Fruit fly (Drosophila melanogaster) whole organism, embryonic: ENCODE data around the gene Dpm1.

Source experiments
- Antp ChIP-seq: fragments of 200-800 bp; sonication (Bioruptor generic); optimal IDR thresholded peaks from 3 replicates; lab custom pipeline; 2016; ENCODE audit warnings: missing biosample characterization, missing genetic modification characterization
- Asciz ChIP-seq: fragments of 200-800 bp; sonication (Bioruptor generic); optimal IDR thresholded peaks from 2 replicates; lab custom pipeline; 2017; ENCODE audit warnings: missing biosample characterization, mild to moderate bottlenecking, missing genetic modification characterization, missing genetic modification reagents
- Bgb ChIP-seq: fragments of 200-800 bp; sonication (Bioruptor generic); IDR thresholded peaks from 2 replicates; pipeline ENCODE4 v1.3.6; 2022; ENCODE audit warnings: missing biosample characterization, missing genetic modification characterization; ENCODE audit not compliant: partially characterized antibody
- BtbVII ChIP-seq: fragments of 200-800 bp; sonication (Bioruptor generic); optimal IDR thresholded peaks from 3 replicates; lab custom pipeline; 2017; ENCODE audit warnings: missing biosample characterization, mild to moderate bottlenecking, missing genetic modification characterization
- CG12391 ChIP-seq: fragments of 200-800 bp; sonication (Bioruptor generic); optimal IDR thresholded peaks from 3 replicates; lab custom pipeline; 2018; ENCODE audit warnings: missing biosample characterization, mild to moderate bottlenecking, missing genetic modification characterization, moderate library complexity
- CG12659 ChIP-seq: fragments of 200-800 bp; sonication (Bioruptor generic); optimal IDR thresholded peaks from 3 replicates; lab custom pipeline; 2017; ENCODE audit warnings: mild to moderate bottlenecking, missing biosample characterization, missing genetic modification reagents, missing genetic modification characterization
- CG13624 ChIP-seq: fragments of 200-800 bp; sonication (Bioruptor generic); optimal IDR thresholded peaks from 2 replicates; lab custom pipeline; 2016; ENCODE audit warnings: missing biosample characterization, missing genetic modification characterization
- CG14860 ChIP-seq: fragments of 200-800 bp; sonication (Bioruptor generic); IDR thresholded peaks from 3 replicates; pipeline ENCODE4 v1.3.6; 2022; ENCODE audit warnings: missing biosample characterization, missing genetic modification characterization; ENCODE audit not compliant: partially characterized antibody
- CG31388 ChIP-seq: fragments of 200-800 bp; sonication (Bioruptor generic); optimal IDR thresholded peaks from 2 replicates; lab custom pipeline; 2016; ENCODE audit warnings: missing biosample characterization, missing genetic modification characterization
- CG4617 ChIP-seq: fragments of 200-800 bp; sonication (Bioruptor generic); optimal IDR thresholded peaks from 3 replicates; lab custom pipeline; 2016; ENCODE audit warnings: missing biosample characterization, missing genetic modification characterization, borderline replicate concordance
- CG6683 ChIP-seq: fragments of 200-800 bp; sonication (Bioruptor generic); optimal IDR thresholded peaks from 2 replicates; lab custom pipeline; 2017; ENCODE audit warnings: missing biosample characterization, mild to moderate bottlenecking, missing genetic modification characterization, missing genetic modification reagents
- CG6689 ChIP-seq: fragments of 200-800 bp; sonication (Bioruptor generic); IDR thresholded peaks from 2 replicates; pipeline ENCODE4 v1.3.6; 2022; ENCODE audit warnings: missing biosample characterization, missing genetic modification characterization
- CG6791 ChIP-seq: fragments of 200-800 bp; sonication (Bioruptor generic); IDR thresholded peaks from 3 replicates; pipeline ENCODE4 v1.3.6; 2022; ENCODE audit warnings: missing biosample characterization, missing genetic modification characterization; ENCODE audit not compliant: partially characterized antibody
- CG7271 ChIP-seq: fragments of 200-800 bp; sonication (Bioruptor generic); optimal IDR thresholded peaks from 2 replicates; lab custom pipeline; 2018; ENCODE audit warnings: missing biosample characterization, mild to moderate bottlenecking, missing genetic modification characterization, moderate library complexity
- CG7963 ChIP-seq: fragments of 200-800 bp; sonication (Bioruptor generic); IDR thresholded peaks from 3 replicates; pipeline ENCODE4 v1.3.6; 2022; ENCODE audit warnings: missing biosample characterization, missing genetic modification characterization; ENCODE audit not compliant: partially characterized antibody
- CG8290 ChIP-seq, 3 experiments: fragments of 200-800 bp; sonication (Bioruptor generic); optimal IDR thresholded peaks; 2 replicates each; lab custom pipeline; 2016 to 2019; ENCODE audit warnings: missing biosample characterization in 3 of 3, missing genetic modification characterization in 3 of 3, mild to moderate bottlenecking in 2 of 3, moderate library complexity in 1 of 3
- CoRest ChIP-seq: fragments of 200-800 bp; sonication (Bioruptor generic); optimal IDR thresholded peaks from 3 replicates; lab custom pipeline; 2018; ENCODE audit warnings: missing biosample characterization, mild to moderate bottlenecking, missing genetic modification characterization, moderate library complexity
- E2f2 ChIP-seq: fragments of 200-800 bp; sonication (Bioruptor generic); IDR thresholded peaks from 2 replicates; pipeline ENCODE4 v1.3.6; 2022; ENCODE audit warnings: missing biosample characterization, missing genetic modification characterization
- Fer1 ChIP-seq: fragments of 200-800 bp; sonication (Bioruptor generic); optimal IDR thresholded peaks from 2 replicates; lab custom pipeline; 2017; ENCODE audit warnings: missing biosample characterization, mild to moderate bottlenecking, missing genetic modification characterization
- HLH4C ChIP-seq: fragments of 200-800 bp; sonication (Bioruptor generic); IDR thresholded peaks from 3 replicates; pipeline ENCODE4 v1.3.6; 2022; ENCODE audit warnings: missing biosample characterization, missing genetic modification characterization; ENCODE audit not compliant: partially characterized antibody
- HLHmδ ChIP-seq: fragments of 200-800 bp; sonication (Bioruptor generic); optimal IDR thresholded peaks from 2 replicates; lab custom pipeline; 2018; ENCODE audit warnings: missing biosample characterization, mild to moderate bottlenecking, missing genetic modification characterization, moderate library complexity
- Hr78 ChIP-seq, 2 experiments: fragments of 200-800 bp in 1 of 2; fragments of >200 bp in 1 of 2; sonication (Bioruptor generic) in 1 of 2; optimal IDR thresholded peaks; 2 replicates each; lab custom pipeline; 2017 to 2019; ENCODE audit warnings: missing biosample characterization in 2 of 2, missing genetic modification characterization in 2 of 2, mild to moderate bottlenecking in 1 of 2, moderate library complexity in 1 of 2
- Jarid2 ChIP-seq: fragments of 200-800 bp; sonication (Bioruptor generic); optimal IDR thresholded peaks from 3 replicates; lab custom pipeline; 2017; ENCODE audit warnings: mild to moderate bottlenecking, missing biosample characterization, missing genetic modification reagents, missing genetic modification characterization
- MBD-R2 ChIP-seq: fragments of 200-800 bp; sonication (Bioruptor generic); IDR thresholded peaks from 2 replicates; pipeline ENCODE4 v1.3.6; 2022; ENCODE audit warnings: missing biosample characterization, missing genetic modification characterization
- Opbp ChIP-seq: fragments of 200-800 bp; sonication (Bioruptor generic); IDR thresholded peaks from 3 replicates; pipeline ENCODE4 v1.3.6; 2022; ENCODE audit warnings: missing biosample characterization, missing genetic modification characterization; ENCODE audit not compliant: partially characterized antibody
- bab2 ChIP-seq: fragments of 200-800 bp; sonication (Bioruptor generic); optimal IDR thresholded peaks from 2 replicates; lab custom pipeline; 2016; ENCODE audit warnings: missing biosample characterization, missing genetic modification characterization
- disco-r ChIP-seq: fragments of 200-800 bp; sonication (Bioruptor generic); optimal IDR thresholded peaks from 2 replicates; lab custom pipeline; 2016; ENCODE audit warnings: missing biosample characterization, missing genetic modification characterization
- dm ChIP-seq: fragments of 200-800 bp; sonication (Bioruptor generic); optimal IDR thresholded peaks from 3 replicates; lab custom pipeline; 2016; ENCODE audit warnings: missing biosample characterization, missing genetic modification characterization
- exex ChIP-seq: fragments of 200-800 bp; sonication (Bioruptor generic); optimal IDR thresholded peaks from 4 replicates; lab custom pipeline; 2018; ENCODE audit warnings: missing biosample characterization, mild to moderate bottlenecking, missing genetic modification characterization, moderate library complexity
- fd64A ChIP-seq: fragments of 200-800 bp; sonication (Bioruptor generic); optimal IDR thresholded peaks from 3 replicates; lab custom pipeline; 2018; ENCODE audit warnings: missing biosample characterization, mild to moderate bottlenecking, missing genetic modification characterization
- grau ChIP-seq: fragments of 200-800 bp; optimal IDR thresholded peaks from 3 replicates; lab custom pipeline; 2019; ENCODE audit warnings: missing biosample characterization, mild to moderate bottlenecking, missing genetic modification characterization, moderate library complexity
- hb ChIP-seq: fragments of 200-800 bp; sonication (Bioruptor generic); IDR thresholded peaks from 3 replicates; pipeline ENCODE4 v1.3.6; 2022; ENCODE audit warnings: missing biosample characterization, missing genetic modification characterization; ENCODE audit not compliant: partially characterized antibody
- hkb ChIP-seq, 2 experiments: fragments of 200-800 bp in 1 of 2; fragments of >200 bp in 1 of 2; sonication (Bioruptor generic) in 1 of 2; IDR thresholded peaks in 1 of 2; optimal IDR thresholded peaks in 1 of 2; 2 replicates each; pipeline versions ENCODE4 v1.3.6 to Lab custom; 2017 to 2022; ENCODE audit warnings: missing biosample characterization in 1 of 2, missing genetic modification characterization in 1 of 2
- inv ChIP-seq: fragments of 200-800 bp; sonication (Bioruptor generic); IDR thresholded peaks from 2 replicates; pipeline ENCODE4 v1.3.6; 2022; ENCODE audit warnings: missing biosample characterization, missing genetic modification characterization; ENCODE audit not compliant: partially characterized antibody
- kay ChIP-seq: fragments of 200-800 bp; sonication (Bioruptor generic); optimal IDR thresholded peaks from 2 replicates; lab custom pipeline; 2016; ENCODE audit warnings: missing biosample characterization, missing genetic modification characterization
- knrl ChIP-seq: fragments of 200-800 bp; sonication (Bioruptor generic); IDR thresholded peaks from 3 replicates; pipeline ENCODE4 v1.3.6; 2022; ENCODE audit warnings: missing biosample characterization, missing genetic modification characterization; ENCODE audit not compliant: partially characterized antibody
- lola ChIP-seq, 3 experiments: fragments of >200 bp in 2 of 3; fragments of 200-800 bp in 1 of 3; sonication (Bioruptor generic) in 1 of 3; optimal IDR thresholded peaks; 2 replicates each; lab custom pipeline; 2017 to 2019; ENCODE audit warnings: missing biosample characterization in 3 of 3, missing genetic modification characterization in 3 of 3, mild to moderate bottlenecking in 1 of 3, moderate library complexity in 1 of 3
- lov ChIP-seq, 2 experiments: fragments of 200-800 bp in 1 of 2; fragments of >200 bp in 1 of 2; sonication (Bioruptor generic) in 1 of 2; IDR thresholded peaks in 1 of 2; optimal IDR thresholded peaks in 1 of 2; 2 replicates in 1 of 2; 3 replicates in 1 of 2; pipeline versions ENCODE4 v1.3.6 to Lab custom; 2017 to 2022; ENCODE audit warnings: missing biosample characterization in 1 of 2, missing genetic modification characterization in 1 of 2
- maf-S ChIP-seq: fragments of 200-800 bp; sonication (Bioruptor generic); optimal IDR thresholded peaks from 2 replicates; lab custom pipeline; 2016; ENCODE audit warnings: missing biosample characterization, missing genetic modification characterization
- oc ChIP-seq: fragments of 200-800 bp; sonication (Bioruptor generic); optimal IDR thresholded peaks from 2 replicates; lab custom pipeline; 2018; ENCODE audit warnings: missing biosample characterization, mild to moderate bottlenecking, missing genetic modification characterization, moderate library complexity
- seq ChIP-seq: fragments of 200-800 bp; sonication (Bioruptor generic); IDR thresholded peaks from 2 replicates; pipeline ENCODE4 v1.3.6; 2022; ENCODE audit warnings: missing biosample characterization, missing genetic modification characterization
- tna ChIP-seq: fragments of 200-800 bp; sonication (Bioruptor generic); IDR thresholded peaks from 2 replicates; pipeline ENCODE4 v1.3.6; 2022; ENCODE audit warnings: missing biosample characterization, missing genetic modification characterization; ENCODE audit not compliant: partially characterized antibody
- toy ChIP-seq: fragments of 200-800 bp; sonication (Bioruptor generic); IDR thresholded peaks from 2 replicates; pipeline ENCODE4 v1.3.6; 2022; ENCODE audit warnings: missing biosample characterization, missing genetic modification characterization
- unc-4 ChIP-seq: fragments of 200-800 bp; sonication (Bioruptor generic); IDR thresholded peaks from 2 replicates; pipeline ENCODE4 v1.3.6; 2022; ENCODE audit warnings: missing biosample characterization, missing genetic modification characterization; ENCODE audit not compliant: partially characterized antibody
- vnd ChIP-seq: fragments of 200-800 bp; sonication (Bioruptor generic); IDR thresholded peaks from 3 replicates; pipeline ENCODE4 v1.3.6; 2022; ENCODE audit warnings: missing biosample characterization, missing genetic modification characterization; ENCODE audit not compliant: partially characterized antibody
- zen2 ChIP-seq: fragments of 200-800 bp; sonication (Bioruptor generic); IDR thresholded peaks from 3 replicates; pipeline ENCODE4 v1.3.6; 2022; ENCODE audit warnings: missing biosample characterization, missing genetic modification characterization; ENCODE audit not compliant: partially characterized antibody

The Dpm1 gene

dm6 chr2L:19542268-19542773 is 16.2 kb upstream of the Dpm1 start (continued):
- TF ChIP-seq lov (optimal IDR thresholded peaks at IDR 0.05; lab: Kevin White, UChicago) (no peak), lov (GFP tag; IDR thresholded peaks at IDR 0.05; lab: Robert Waterston, UW) (no peak), CG8290 (GFP tag; optimal IDR thresholded peaks at IDR 0.05; lab: Kevin White, UChicago) (no peak), CG8290 (tag; optimal IDR thresholded peaks at IDR 0.05; lab: Kevin White, UChicago) (peak in 1 of 2 experiments; percentile 48), MBD-R2 (GFP tag; lab: Robert Waterston, UW) (peak; percentile 71), CG31388 (GFP tag; lab: Kevin White, UChicago) (no peak), bab2 (GFP tag; lab: Kevin White, UChicago) (no peak), fd64A (GFP tag; lab: Kevin White, UChicago) (no peak), CG13624 (GFP tag; lab: Kevin White, UChicago) (peak; percentile 65), Hr78 (GFP tag; optimal IDR thresholded peaks at IDR 0.05; lab: Kevin White, UChicago) (no peak), CG14860 (GFP tag; lab: Robert Waterston, UW) (peak; percentile 91), dm (GFP tag; lab: Kevin White, UChicago) (peak; percentile 1), inv (GFP tag; lab: Robert Waterston, UW) (peak; percentile 73), Fer1 (GFP tag; lab: Kevin White, UChicago) (peak; percentile 26), vnd (GFP tag; lab: Robert Waterston, UW) (peak; percentile 91), lola (GFP tag; optimal IDR thresholded peaks at IDR 0.05; lab: Kevin White, UChicago) (no peak), Opbp (peak; percentile 83; the same call in 2 of the 3 replicates), maf-S (no peak), CG6791 (GFP tag; lab: Robert Waterston, UW) (peak; percentile 95), BtbVII (GFP tag; lab: Kevin White, UChicago) (peak; percentile 18), seq (GFP tag; lab: Robert Waterston, UW) (no peak), CG6689 (GFP tag; lab: Robert Waterston, UW) (no peak), knrl (GFP tag; lab: Robert Waterston, UW) (peak; percentile 77), disco-r (GFP tag; lab: Kevin White, UChicago) (no peak), grau (peak; percentile 6), CG12659 (GFP tag; lab: Kevin White, UChicago) (peak; percentile 77), Bgb (GFP tag; lab: Robert Waterston, UW) (peak; percentile 93), Asciz (no peak), CG6683 (GFP tag; lab: Kevin White, UChicago) (no peak), oc (tag; lab: Kevin White, UChicago) (peak; percentile 71), HLHmδ (no peak), zen2 (GFP tag; lab: Robert Waterston, UW) (peak; percentile 93), HLH4C (GFP tag; lab: Robert Waterston, UW) (peak; percentile 95), hb (GFP tag; lab: Robert Waterston, UW) (peak; percentile 82; the same call in 1 of the 3 replicates), CG4617 (GFP tag; lab: Kevin White, UChicago) (peak; percentile 2), Antp (GFP tag; lab: Kevin White, UChicago) (no peak), tna (GFP tag; lab: Robert Waterston, UW) (peak; percentile 92), toy (no peak), CoRest (peak; percentile 34), unc-4 (GFP tag; lab: Robert Waterston, UW) (peak; percentile 91), E2f2 (GFP tag; lab: Robert Waterston, UW) (peak; percentile 67), exex (tag; lab: Kevin White, UChicago) (peak; percentile 10), CG12391 (no peak), Jarid2 (peak; percentile 1), CG7963 (GFP tag; lab: Robert Waterston, UW) (peak; percentile 90), hkb (optimal IDR thresholded peaks at IDR 0.05; lab: Kevin White, UChicago) (no peak), hkb (GFP tag; IDR thresholded peaks at IDR 0.05; lab: Robert Waterston, UW) (no peak), CG7271 (tag; lab: Kevin White, UChicago) (no peak), kay (GFP tag; lab: Kevin White, UChicago) (no peak)
